Fruit fly (Drosophila melanogaster) whole organism, embryonic: ENCODE results near the gene lwr.
A peak's percentile ranks its signal among the peaks of the same experiment; 100 is the strongest.

ENCODE experiments used
- Atf3 ChIP-seq: fragments of 200-800 bp; sonication (Bioruptor generic); optimal IDR thresholded peaks from 3 replicates; lab custom pipeline; 2016; ENCODE audit warnings: missing biosample characterization, missing genetic modification characterization
- Bgb ChIP-seq: fragments of 200-800 bp; sonication (Bioruptor generic); IDR thresholded peaks from 2 replicates; pipeline ENCODE4 v1.3.6; 2022; ENCODE audit warnings: missing biosample characterization, missing genetic modification characterization; ENCODE audit not compliant: partially characterized antibody
- CG10209 ChIP-seq: fragments of 200-800 bp; sonication (Bioruptor generic); optimal IDR thresholded peaks from 3 replicates; lab custom pipeline; 2017; ENCODE audit warnings: missing biosample characterization, mild to moderate bottlenecking, missing genetic modification characterization, missing genetic modification reagents
- CG10462 ChIP-seq: fragments of 200-800 bp; sonication (Bioruptor generic); optimal IDR thresholded peaks from 2 replicates; lab custom pipeline; 2016; ENCODE audit warnings: missing biosample characterization, missing genetic modification characterization
- CG12104 ChIP-seq: fragments of 200-800 bp; sonication (Bioruptor generic); optimal IDR thresholded peaks from 3 replicates; lab custom pipeline; 2016; ENCODE audit warnings: missing biosample characterization, missing genetic modification characterization
- CG13123 ChIP-seq: fragments of 200-800 bp; sonication (Bioruptor generic); optimal IDR thresholded peaks from 2 replicates; lab custom pipeline; 2016; ENCODE audit warnings: missing biosample characterization, missing genetic modification characterization
- CG13624 ChIP-seq: fragments of 200-800 bp; sonication (Bioruptor generic); optimal IDR thresholded peaks from 2 replicates; lab custom pipeline; 2016; ENCODE audit warnings: missing biosample characterization, missing genetic modification characterization
- CG13775 ChIP-seq: fragments of 200-800 bp; sonication (Bioruptor generic); optimal IDR thresholded peaks from 3 replicates; lab custom pipeline; 2017; ENCODE audit warnings: missing biosample characterization, mild to moderate bottlenecking, missing genetic modification characterization
- CG16815 ChIP-seq: fragments of 200-800 bp; sonication (Bioruptor generic); optimal IDR thresholded peaks from 3 replicates; lab custom pipeline; 2017; ENCODE audit warnings: missing biosample characterization, mild to moderate bottlenecking, missing genetic modification characterization
- CG18599 ChIP-seq: fragments of 200-800 bp; sonication (Bioruptor generic); optimal IDR thresholded peaks from 3 replicates; lab custom pipeline; 2017; ENCODE audit warnings: missing biosample characterization, missing genetic modification characterization, mild to moderate bottlenecking, moderate library complexity, missing genetic modification reagents
- CG6854 ChIP-seq: fragments of 200-800 bp; sonication (Bioruptor generic); optimal IDR thresholded peaks from 3 replicates; lab custom pipeline; 2017; ENCODE audit warnings: missing biosample characterization, mild to moderate bottlenecking, missing genetic modification characterization
- CG8089 ChIP-seq: fragments of 200-800 bp; sonication (Bioruptor generic); optimal IDR thresholded peaks from 3 replicates; lab custom pipeline; 2016; ENCODE audit warnings: missing biosample characterization, missing genetic modification characterization
- CG9817 ChIP-seq: fragments of 200-800 bp; sonication (Bioruptor generic); optimal IDR thresholded peaks from 2 replicates; lab custom pipeline; 2018; ENCODE audit warnings: missing biosample characterization, mild to moderate bottlenecking, missing genetic modification characterization, moderate library complexity
- D19B ChIP-seq: fragments of 200-800 bp; sonication (Bioruptor generic); optimal IDR thresholded peaks from 2 replicates; lab custom pipeline; 2017; ENCODE audit warnings: missing biosample characterization, mild to moderate bottlenecking, missing genetic modification characterization
- Dad ChIP-seq: fragments of 200-800 bp; sonication (Bioruptor generic); optimal IDR thresholded peaks from 3 replicates; lab custom pipeline; 2016; ENCODE audit warnings: missing biosample characterization, missing genetic modification characterization
- E2f1 ChIP-seq: fragments of 200-800 bp; sonication (Bioruptor generic); IDR thresholded peaks from 2 replicates; pipeline ENCODE4 v1.3.6; 2022; ENCODE audit warnings: missing biosample characterization, missing genetic modification characterization
- Eip74EF ChIP-seq, 2 experiments: fragments of 200-800 bp in 1 of 2; fragments of >200 bp in 1 of 2; sonication (Bioruptor generic) in 1 of 2; optimal IDR thresholded peaks; 2 replicates each; lab custom pipeline; 2017 to 2019; ENCODE audit warnings: missing biosample characterization in 2 of 2, missing genetic modification characterization in 2 of 2, mild to moderate bottlenecking in 1 of 2, moderate library complexity in 1 of 2
- HLH54F ChIP-seq: fragments of 200-800 bp; sonication (Bioruptor generic); optimal IDR thresholded peaks from 3 replicates; lab custom pipeline; 2016; ENCODE audit warnings: missing biosample characterization, missing genetic modification characterization
- Hmr ChIP-seq: fragments of 200-800 bp; sonication (Bioruptor generic); optimal IDR thresholded peaks from 3 replicates; lab custom pipeline; 2017; ENCODE audit warnings: mild to moderate bottlenecking, missing biosample characterization, missing genetic modification reagents, missing genetic modification characterization
- MBD-R2 ChIP-seq: fragments of 200-800 bp; sonication (Bioruptor generic); IDR thresholded peaks from 2 replicates; pipeline ENCODE4 v1.3.6; 2022; ENCODE audit warnings: missing biosample characterization, missing genetic modification characterization
- Med ChIP-seq: fragments of 200-800 bp; sonication (Bioruptor generic); peaks from one replicate; lab custom pipeline; 2016; ENCODE audit warnings: missing biosample characterization, missing genetic modification characterization, mild to moderate bottlenecking, inconsistent platforms, moderate library complexity
- Oli ChIP-seq: fragments of 200-800 bp; sonication (Bioruptor generic); optimal IDR thresholded peaks from 2 replicates; lab custom pipeline; 2018; ENCODE audit warnings: missing biosample characterization, mild to moderate bottlenecking, missing genetic modification characterization, moderate library complexity
- Taf1 ChIP-seq: fragments of 200-800 bp; sonication (Bioruptor generic); IDR thresholded peaks from 2 replicates; pipeline ENCODE4 v1.3.6; 2022; ENCODE audit warnings: missing biosample characterization, missing genetic modification characterization
- Usf ChIP-seq: fragments of 200-800 bp; sonication (Bioruptor generic); optimal IDR thresholded peaks from 2 replicates; lab custom pipeline; 2017; ENCODE audit warnings: missing genotype, missing biosample characterization, missing genetic modification characterization
- al ChIP-seq: fragments of 200-800 bp; sonication (Bioruptor generic); IDR thresholded peaks from 2 replicates; pipeline ENCODE4 v1.3.6; 2022; ENCODE audit warnings: missing biosample characterization, missing genetic modification characterization
- bcd ChIP-seq: fragments of 200-800 bp; sonication (Bioruptor generic); optimal IDR thresholded peaks from 2 replicates; lab custom pipeline; 2017; ENCODE audit warnings: missing biosample characterization, mild to moderate bottlenecking, missing genetic modification characterization
- bowl ChIP-seq: fragments of 200-800 bp; sonication (Bioruptor generic); IDR thresholded peaks from 2 replicates; pipeline ENCODE4 v1.3.6; 2022; ENCODE audit warnings: missing biosample characterization, missing genetic modification characterization
- br ChIP-seq: fragments of >200 bp; optimal IDR thresholded peaks from 2 replicates; lab custom pipeline; 2017
- bsh ChIP-seq, 2 experiments: fragments of 200-800 bp; sonication (Bioruptor generic); optimal IDR thresholded peaks; 2 replicates each; lab custom pipeline; 2017 to 2018; ENCODE audit warnings: mild to moderate bottlenecking in 2 of 2, missing biosample characterization in 2 of 2, missing genetic modification characterization in 2 of 2, moderate library complexity in 1 of 2
- corto ChIP-seq: fragments of 200-800 bp; sonication (Bioruptor generic); optimal IDR thresholded peaks from 2 replicates; lab custom pipeline; 2016; ENCODE audit warnings: missing biosample characterization, mild to moderate bottlenecking, missing genetic modification characterization, moderate library complexity
- danr ChIP-seq: fragments of 200-800 bp; sonication (Bioruptor generic); IDR thresholded peaks from 2 replicates; pipeline ENCODE4 v1.3.6; 2022; ENCODE audit warnings: missing biosample characterization, missing genetic modification characterization
- fu2 ChIP-seq: fragments of 200-800 bp; sonication (Bioruptor generic); optimal IDR thresholded peaks from 2 replicates; lab custom pipeline; 2016; ENCODE audit warnings: missing biosample characterization, missing genetic modification characterization
- gce ChIP-seq: fragments of 200-800 bp; sonication (Bioruptor generic); IDR thresholded peaks from 3 replicates; pipeline ENCODE4 v1.3.6; 2022; ENCODE audit warnings: missing biosample characterization, missing genetic modification characterization
- grn ChIP-seq: fragments of 200-800 bp; sonication (Bioruptor generic); optimal IDR thresholded peaks from 3 replicates; lab custom pipeline; 2017; ENCODE audit warnings: missing biosample characterization, missing genetic modification characterization
- gt ChIP-seq: fragments of 200-800 bp; sonication (Bioruptor generic); IDR thresholded peaks from 2 replicates; pipeline ENCODE4 v1.3.6; 2022; ENCODE audit warnings: missing biosample characterization, missing genetic modification characterization
- kni ChIP-seq: fragments of 200-800 bp; sonication (Bioruptor generic); optimal IDR thresholded peaks from 3 replicates; lab custom pipeline; 2017; ENCODE audit warnings: mild to moderate bottlenecking, missing biosample characterization, missing genetic modification reagents, missing genetic modification characterization
- lilli ChIP-seq: fragments of 200-800 bp; sonication (Bioruptor generic); optimal IDR thresholded peaks from 3 replicates; lab custom pipeline; 2016; ENCODE audit warnings: missing biosample characterization, missing genetic modification characterization
- lov ChIP-seq, 2 experiments: fragments of 200-800 bp in 1 of 2; fragments of >200 bp in 1 of 2; sonication (Bioruptor generic) in 1 of 2; IDR thresholded peaks in 1 of 2; optimal IDR thresholded peaks in 1 of 2; 2 replicates in 1 of 2; 3 replicates in 1 of 2; pipeline versions ENCODE4 v1.3.6 to Lab custom; 2017 to 2022; ENCODE audit warnings: missing biosample characterization in 1 of 2, missing genetic modification characterization in 1 of 2
- mld ChIP-seq: fragments of 200-800 bp; sonication (Bioruptor generic); IDR thresholded peaks from 3 replicates; pipeline ENCODE4 v1.3.6; 2022; ENCODE audit warnings: missing biosample characterization, missing genetic modification characterization; ENCODE audit not compliant: partially characterized antibody
- psq ChIP-seq: fragments of 200-800 bp; sonication (Bioruptor generic); optimal IDR thresholded peaks from 2 replicates; lab custom pipeline; 2017; ENCODE audit warnings: missing biosample characterization, missing genetic modification characterization
- scrt ChIP-seq: fragments of 200-800 bp; sonication (Bioruptor generic); optimal IDR thresholded peaks from 2 replicates; lab custom pipeline; 2018; ENCODE audit warnings: missing biosample characterization, mild to moderate bottlenecking, missing genetic modification characterization, moderate library complexity
- ssp ChIP-seq: fragments of 200-800 bp; sonication (Bioruptor generic); IDR thresholded peaks from 2 replicates; pipeline ENCODE4 v1.3.6; 2022; ENCODE audit warnings: missing biosample characterization, missing genetic modification characterization
- vfl ChIP-seq: fragments of 200-800 bp; sonication (Bioruptor generic); optimal IDR thresholded peaks from 2 replicates; lab custom pipeline; 2016; ENCODE audit warnings: missing biosample characterization, missing genetic modification characterization
- zfh2 ChIP-seq: fragments of 200-800 bp; sonication (Bioruptor generic); optimal IDR thresholded peaks from 2 replicates; lab custom pipeline; 2016; ENCODE audit warnings: missing biosample characterization, missing genetic modification characterization

Gene lwr

dm6 chr2L:497657-498473 lies 44.5 kb downstream of the lwr start (continued):
- no peak for TF ChIP-seq CG13775 (GFP tag; lab: Kevin White, UChicago)
- TF ChIP-seq CG12104 (GFP tag; lab: Kevin White, UChicago), result no peak
- TF ChIP-seq CG13624 (GFP tag; lab: Kevin White, UChicago), result no peak
- TF ChIP-seq al (GFP tag; lab: Robert Waterston, UW), result no peak
- peak; percentile 64 for TF ChIP-seq Med (GFP tag; lab: Kevin White, UChicago)
- no peak for TF ChIP-seq E2f1
- TF ChIP-seq CG10209 (GFP tag; lab: Kevin White, UChicago), result no peak
- peak; percentile 1 for TF ChIP-seq lilli (GFP tag; lab: Kevin White, UChicago)
- no peak for TF ChIP-seq Atf3 (GFP tag; lab: Kevin White, UChicago)
- TF ChIP-seq Dad (GFP tag; lab: Kevin White, UChicago), result no peak
- TF ChIP-seq mld (GFP tag; lab: Robert Waterston, UW), result no peak
- TF ChIP-seq bsh (GFP tag; optimal IDR thresholded peaks at IDR 0.05; lab: Kevin White, UChicago), result no peak
- TF ChIP-seq gce (GFP tag; lab: Robert Waterston, UW), result no peak
- peak; percentile 92 for TF ChIP-seq grn (GFP tag; lab: Kevin White, UChicago)
- TF ChIP-seq Oli, result no peak
- TF ChIP-seq MBD-R2, result 0 out of 2 replicates have a peak, but pooled peaks have one; percentile 10
- TF ChIP-seq psq (GFP tag; lab: Kevin White, UChicago), result no peak
- TF ChIP-seq bcd (GFP tag; lab: Kevin White, UChicago), result peak; percentile 1
- TF ChIP-seq Bgb (GFP tag; lab: Robert Waterston, UW), result no peak
- TF ChIP-seq CG9817 (tag; lab: Kevin White, UChicago), result no peak
- TF ChIP-seq Hmr, result no peak
- no peak for TF ChIP-seq D19B (GFP tag; lab: Kevin White, UChicago)
- TF ChIP-seq ssp (GFP tag; lab: Robert Waterston, UW), result no peak
- TF ChIP-seq Taf1 (GFP tag; lab: Robert Waterston, UW), result no peak
- no peak for TF ChIP-seq CG16815
- TF ChIP-seq corto, result no peak
- no peak for TF ChIP-seq scrt (GFP tag; lab: Kevin White, UChicago)
- no peak for TF ChIP-seq fu2
- TF ChIP-seq danr, result no peak
- TF ChIP-seq br (lab: Kevin White, UChicago), result no peak
- no peak for TF ChIP-seq Usf (GFP tag; lab: Kevin White, UChicago)
- TF ChIP-seq lov (optimal IDR thresholded peaks at IDR 0.05; lab: Kevin White, UChicago), result no peak
- no peak for TF ChIP-seq lov (GFP tag; IDR thresholded peaks at IDR 0.05; lab: Robert Waterston, UW)
- no peak for TF ChIP-seq gt (GFP tag; lab: Robert Waterston, UW)
- TF ChIP-seq CG8089 (GFP tag; lab: Kevin White, UChicago), result no peak
- no peak for TF ChIP-seq CG13123
- TF ChIP-seq HLH54F (GFP tag; lab: Kevin White, UChicago), result no peak
- TF ChIP-seq zfh2, result no peak
- TF ChIP-seq CG6854 (GFP tag; lab: Kevin White, UChicago), result no peak
- TF ChIP-seq Eip74EF (GFP tag; optimal IDR thresholded peaks at IDR 0.05; lab: Kevin White, UChicago), result no peak
- no peak for TF ChIP-seq kni (GFP tag; lab: Kevin White, UChicago)
- no peak for TF ChIP-seq CG10462 (GFP tag; lab: Kevin White, UChicago)
- peak; percentile 24 for TF ChIP-seq CG18599 (GFP tag; lab: Kevin White, UChicago)
- TF ChIP-seq vfl (GFP tag; lab: Kevin White, UChicago), result no peak
- no peak for TF ChIP-seq bowl (GFP tag; lab: Robert Waterston, UW)
